Fruit fly (Drosophila melanogaster) whole organism, embryonic: ENCODE data around the gene Ets97D.

Source experiments
- Abd-B ChIP-seq: fragments of 200-800 bp; sonication (Bioruptor generic); optimal IDR thresholded peaks from 2 replicates; lab custom pipeline; 2018; ENCODE audit warnings: missing biosample characterization, mild to moderate bottlenecking, missing genetic modification characterization, moderate library complexity
- Bgb ChIP-seq: fragments of 200-800 bp; sonication (Bioruptor generic); IDR thresholded peaks from 2 replicates; pipeline ENCODE4 v1.3.6; 2022; ENCODE audit warnings: missing biosample characterization, missing genetic modification characterization; ENCODE audit not compliant: partially characterized antibody
- CG10565 ChIP-seq: fragments of 200-800 bp; sonication (Bioruptor generic); optimal IDR thresholded peaks from 3 replicates; lab custom pipeline; 2016; ENCODE audit warnings: missing biosample characterization, mild to moderate bottlenecking, missing genetic modification characterization
- CG12659 ChIP-seq: fragments of 200-800 bp; sonication (Bioruptor generic); optimal IDR thresholded peaks from 3 replicates; lab custom pipeline; 2017; ENCODE audit warnings: mild to moderate bottlenecking, missing biosample characterization, missing genetic modification reagents, missing genetic modification characterization
- CG13287 ChIP-seq: fragments of 200-800 bp; sonication (Bioruptor generic); IDR thresholded peaks from 2 replicates; pipeline ENCODE4 v1.3.6; 2022; ENCODE audit warnings: missing biosample characterization, missing genetic modification characterization; ENCODE audit not compliant: partially characterized antibody
- CG14710 ChIP-seq: fragments of 200-800 bp; sonication (Bioruptor generic); optimal IDR thresholded peaks from 3 replicates; lab custom pipeline; 2019; ENCODE audit warnings: missing biosample characterization, mild to moderate bottlenecking, missing genetic modification characterization, moderate library complexity
- CG1603 ChIP-seq: fragments of 200-800 bp; sonication (Bioruptor generic); optimal IDR thresholded peaks from 2 replicates; lab custom pipeline; 2019; ENCODE audit warnings: missing biosample characterization, mild to moderate bottlenecking, missing genetic modification characterization, moderate library complexity
- CG16813 ChIP-seq: fragments of 200-800 bp; sonication (Bioruptor generic); IDR thresholded peaks from 3 replicates; pipeline ENCODE4 v1.3.6; 2022; ENCODE audit warnings: missing biosample characterization, missing genetic modification characterization; ENCODE audit not compliant: partially characterized antibody
- CG17361 ChIP-seq: fragments of 200-800 bp; sonication (Bioruptor generic); IDR thresholded peaks from 3 replicates; pipeline ENCODE4 v1.3.6; 2022; ENCODE audit warnings: missing biosample characterization, missing genetic modification characterization
- CG17385 ChIP-seq: fragments of 200-800 bp; sonication (Bioruptor generic); optimal IDR thresholded peaks from 3 replicates; lab custom pipeline; 2018; ENCODE audit warnings: missing biosample characterization, mild to moderate bottlenecking, missing genetic modification characterization
- CG2116 ChIP-seq: fragments of 200-800 bp; sonication (Bioruptor generic); optimal IDR thresholded peaks from 3 replicates; lab custom pipeline; 2018; ENCODE audit warnings: missing biosample characterization, mild to moderate bottlenecking, missing genetic modification characterization
- CG2712 ChIP-seq: fragments of 200-800 bp; optimal IDR thresholded peaks from 3 replicates; lab custom pipeline; 2019; ENCODE audit warnings: missing biosample characterization, mild to moderate bottlenecking, missing genetic modification characterization, moderate library complexity
- CG30403 ChIP-seq: fragments of 200-800 bp; sonication (Bioruptor generic); optimal IDR thresholded peaks from 3 replicates; lab custom pipeline; 2016; ENCODE audit warnings: missing biosample characterization, missing genetic modification characterization
- CG31441 ChIP-seq: fragments of 200-800 bp; sonication (Bioruptor generic); IDR thresholded peaks from 2 replicates; pipeline ENCODE4 v1.3.6; 2022; ENCODE audit warnings: missing biosample characterization, missing genetic modification characterization
- CG34422 ChIP-seq: fragments of 200-800 bp; sonication (Bioruptor generic); IDR thresholded peaks from 3 replicates; pipeline ENCODE4 v1.3.6; 2022; ENCODE audit warnings: missing biosample characterization, missing genetic modification characterization
- CG43689 ChIP-seq: fragments of 200-800 bp; sonication (Bioruptor generic); IDR thresholded peaks from 2 replicates; pipeline ENCODE4 v1.3.6; 2022; ENCODE audit warnings: missing biosample characterization, missing genetic modification characterization
- CG6272 ChIP-seq: fragments of 200-800 bp; sonication (Bioruptor generic); IDR thresholded peaks from 2 replicates; pipeline ENCODE4 v1.3.6; 2022; ENCODE audit warnings: missing biosample characterization, missing genetic modification characterization
- CG6791 ChIP-seq: fragments of 200-800 bp; sonication (Bioruptor generic); IDR thresholded peaks from 3 replicates; pipeline ENCODE4 v1.3.6; 2022; ENCODE audit warnings: missing biosample characterization, missing genetic modification characterization; ENCODE audit not compliant: partially characterized antibody
- CG6854 ChIP-seq: fragments of 200-800 bp; sonication (Bioruptor generic); optimal IDR thresholded peaks from 3 replicates; lab custom pipeline; 2017; ENCODE audit warnings: missing biosample characterization, mild to moderate bottlenecking, missing genetic modification characterization
- CG8924 ChIP-seq: fragments of 200-800 bp; optimal IDR thresholded peaks from 3 replicates; lab custom pipeline; 2019; ENCODE audit warnings: missing biosample characterization, mild to moderate bottlenecking, missing genetic modification characterization, moderate library complexity
- CG9437 ChIP-seq: fragments of 200-800 bp; sonication (Bioruptor generic); optimal IDR thresholded peaks from 2 replicates; lab custom pipeline; 2018; ENCODE audit warnings: missing biosample characterization, mild to moderate bottlenecking, missing genetic modification characterization
- CG9932 ChIP-seq: fragments of 200-800 bp; sonication (Bioruptor generic); IDR thresholded peaks from 2 replicates; pipeline ENCODE4 v1.3.6; 2022; ENCODE audit warnings: missing biosample characterization, missing genetic modification characterization
- Camta ChIP-seq: fragments of 200-800 bp; sonication (Bioruptor generic); optimal IDR thresholded peaks from 2 replicates; lab custom pipeline; 2016; ENCODE audit warnings: missing biosample characterization, missing genetic modification characterization
- CoRest ChIP-seq: fragments of 200-800 bp; sonication (Bioruptor generic); optimal IDR thresholded peaks from 3 replicates; lab custom pipeline; 2018; ENCODE audit warnings: missing biosample characterization, mild to moderate bottlenecking, missing genetic modification characterization, moderate library complexity
- E2f1 ChIP-seq: fragments of 200-800 bp; sonication (Bioruptor generic); IDR thresholded peaks from 2 replicates; pipeline ENCODE4 v1.3.6; 2022; ENCODE audit warnings: missing biosample characterization, missing genetic modification characterization
- HmgZ ChIP-seq: fragments of 200-800 bp; sonication (Bioruptor generic); optimal IDR thresholded peaks from 2 replicates; lab custom pipeline; 2018; ENCODE audit warnings: missing biosample characterization, mild to moderate bottlenecking, missing genetic modification characterization
- MBD-R2 ChIP-seq: fragments of 200-800 bp; sonication (Bioruptor generic); IDR thresholded peaks from 2 replicates; pipeline ENCODE4 v1.3.6; 2022; ENCODE audit warnings: missing biosample characterization, missing genetic modification characterization
- Med ChIP-seq: fragments of 200-800 bp; sonication (Bioruptor generic); peaks from one replicate; lab custom pipeline; 2016; ENCODE audit warnings: missing biosample characterization, missing genetic modification characterization, mild to moderate bottlenecking, inconsistent platforms, moderate library complexity
- Neu2 ChIP-seq: fragments of 200-800 bp; sonication (Bioruptor generic); optimal IDR thresholded peaks from 3 replicates; lab custom pipeline; 2016; ENCODE audit warnings: missing biosample characterization, missing genetic modification characterization, borderline replicate concordance
- Oaz ChIP-seq: fragments of 200-800 bp; sonication (Bioruptor generic); IDR thresholded peaks from 2 replicates; pipeline ENCODE4 v1.3.6; 2022; ENCODE audit warnings: missing biosample characterization, missing genetic modification characterization
- Sin3A ChIP-seq: fragments of >200 bp; optimal IDR thresholded peaks from 2 replicates; lab custom pipeline; 2018
- amos ChIP-seq: fragments of 200-800 bp; sonication (Bioruptor generic); IDR thresholded peaks from 2 replicates; pipeline ENCODE4 v1.3.6; 2022; ENCODE audit warnings: missing biosample characterization, missing genetic modification characterization; ENCODE audit not compliant: partially characterized antibody
- bowl ChIP-seq: fragments of 200-800 bp; sonication (Bioruptor generic); IDR thresholded peaks from 2 replicates; pipeline ENCODE4 v1.3.6; 2022; ENCODE audit warnings: missing biosample characterization, missing genetic modification characterization
- chinmo ChIP-seq: fragments of 200-800 bp; sonication (Bioruptor generic); IDR thresholded peaks from 4 replicates; pipeline ENCODE4 v1.3.6; 2022; ENCODE audit warnings: missing biosample characterization, missing genetic modification characterization; ENCODE audit not compliant: partially characterized antibody
- chm ChIP-seq: fragments of 200-800 bp; sonication (Bioruptor generic); IDR thresholded peaks from 2 replicates; pipeline ENCODE4 v1.3.6; 2022; ENCODE audit warnings: missing biosample characterization, missing genetic modification characterization
- hbn ChIP-seq: fragments of 200-800 bp; sonication (Bioruptor generic); IDR thresholded peaks from 2 replicates; pipeline ENCODE4 v1.3.6; 2022; ENCODE audit warnings: missing biosample characterization, missing genetic modification characterization; ENCODE audit not compliant: partially characterized antibody
- insv ChIP-seq, 2 experiments: fragments of 200-800 bp; sonication (Bioruptor generic); optimal IDR thresholded peaks; 3 replicates each; lab custom pipeline; 2016 to 2018; ENCODE audit warnings: missing biosample characterization in 2 of 2, missing genetic modification characterization in 2 of 2
- kah ChIP-seq: fragments of 200-800 bp; sonication (Bioruptor generic); optimal IDR thresholded peaks from 2 replicates; lab custom pipeline; 2018; ENCODE audit warnings: missing biosample characterization, mild to moderate bottlenecking, missing genetic modification characterization
- lilli ChIP-seq: fragments of 200-800 bp; sonication (Bioruptor generic); optimal IDR thresholded peaks from 3 replicates; lab custom pipeline; 2016; ENCODE audit warnings: missing biosample characterization, missing genetic modification characterization
- mirr ChIP-seq: fragments of 200-800 bp; sonication (Bioruptor generic); optimal IDR thresholded peaks from 3 replicates; lab custom pipeline; 2018; ENCODE audit warnings: missing biosample characterization, mild to moderate bottlenecking, missing genetic modification characterization
- onecut ChIP-seq: fragments of 200-800 bp; sonication (Bioruptor generic); IDR thresholded peaks from 2 replicates; pipeline ENCODE4 v1.3.6; 2022; ENCODE audit warnings: missing biosample characterization, missing genetic modification characterization
- pros ChIP-seq: fragments of 200-800 bp; sonication (Bioruptor generic); optimal IDR thresholded peaks from 3 replicates; lab custom pipeline; 2019; ENCODE audit warnings: missing biosample characterization, mild to moderate bottlenecking, missing genetic modification characterization, moderate library complexity
- pum ChIP-seq: fragments of 200-800 bp; sonication (Bioruptor generic); optimal IDR thresholded peaks from 2 replicates; lab custom pipeline; 2016; ENCODE audit warnings: missing biosample characterization, missing genetic modification characterization
- scrt ChIP-seq: fragments of 200-800 bp; sonication (Bioruptor generic); optimal IDR thresholded peaks from 2 replicates; lab custom pipeline; 2018; ENCODE audit warnings: missing biosample characterization, mild to moderate bottlenecking, missing genetic modification characterization, moderate library complexity
- sr ChIP-seq: fragments of 200-800 bp; sonication (Bioruptor generic); IDR thresholded peaks from 3 replicates; pipeline ENCODE4 v1.3.6; 2022; ENCODE audit warnings: missing biosample characterization, missing genetic modification characterization
- stwl ChIP-seq: fragments of 200-800 bp; sonication (Bioruptor generic); optimal IDR thresholded peaks from 3 replicates; lab custom pipeline; 2018; ENCODE audit warnings: missing biosample characterization, mild to moderate bottlenecking, missing genetic modification characterization, moderate library complexity
- sug ChIP-seq: fragments of 200-800 bp; optimal IDR thresholded peaks from 2 replicates; lab custom pipeline; 2019; ENCODE audit warnings: missing biosample characterization, mild to moderate bottlenecking, missing genetic modification characterization, moderate library complexity
- vvl ChIP-seq: fragments of 200-800 bp; sonication (Bioruptor generic); IDR thresholded peaks from 2 replicates; pipeline ENCODE4 v1.3.6; 2022; ENCODE audit warnings: missing biosample characterization, missing genetic modification characterization
- wor ChIP-seq: fragments of 200-800 bp; sonication (Bioruptor generic); IDR thresholded peaks from 2 replicates; pipeline ENCODE4 v1.3.6; 2022; ENCODE audit warnings: missing biosample characterization, missing genetic modification characterization
- yki ChIP-seq: fragments of >200 bp; optimal IDR thresholded peaks from 3 replicates; lab custom pipeline; 2018

Ets97D gene

DNA sequence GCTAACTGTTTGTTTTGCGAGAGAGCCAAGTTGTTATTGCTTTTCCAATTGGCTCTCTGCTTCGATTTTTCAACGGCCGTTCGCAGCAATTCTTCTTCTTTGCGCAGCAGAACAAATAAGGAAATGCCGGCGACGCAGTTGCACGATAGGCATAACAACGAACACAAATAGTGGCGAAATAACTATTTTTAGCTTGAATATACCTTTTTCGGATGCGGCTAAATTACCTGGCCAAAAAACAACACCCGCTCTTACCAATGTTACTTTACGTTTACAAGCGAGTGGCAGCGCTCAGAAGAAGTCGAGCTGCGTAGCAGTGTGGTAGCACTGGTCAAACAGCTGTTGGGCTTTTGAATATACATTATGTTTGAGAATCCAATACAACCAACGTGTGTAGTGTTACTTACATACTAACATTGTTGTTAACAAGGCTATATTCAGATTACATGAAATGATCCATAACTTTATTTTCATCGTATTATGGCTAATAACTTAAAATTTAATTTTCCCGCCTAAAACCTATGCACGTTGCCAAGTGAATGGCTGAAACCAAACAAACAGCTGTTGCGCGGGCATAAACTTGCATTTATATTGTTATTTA lies 49.7 kb downstream of the Ets97D start, which contains the start of the genes Lerp and IntS12 (continued):
- no peak for TF ChIP-seq CG31441 (GFP tag; lab: Robert Waterston, UW)
- peak; percentile 28 for TF ChIP-seq Camta (GFP tag; lab: Kevin White, UChicago)
- TF ChIP-seq CG10565 (GFP tag; lab: Kevin White, UChicago), result no peak
- peak; percentile 72 for TF ChIP-seq stwl
- TF ChIP-seq CG14710 (tag; lab: Kevin White, UChicago), result peak; percentile 99
- peak; percentile 50 for TF ChIP-seq CoRest
- TF ChIP-seq CG43689 (GFP tag; lab: Robert Waterston, UW), result no peak
- TF ChIP-seq CG6791 (GFP tag; lab: Robert Waterston, UW), result 0 out of 3 replicates have a peak, but pooled peaks have one; percentile 17
- TF ChIP-seq HmgZ (tag; lab: Kevin White, UChicago), result peak; percentile 26
- no peak for TF ChIP-seq chm (GFP tag; lab: Robert Waterston, UW)
- peak; percentile 65 for TF ChIP-seq scrt (GFP tag; lab: Kevin White, UChicago)
- peak; percentile 12 for TF ChIP-seq sug (tag; lab: Kevin White, UChicago)
- TF ChIP-seq CG2712 (tag; lab: Kevin White, UChicago), result peak; percentile 17
- TF ChIP-seq CG12659 (GFP tag; lab: Kevin White, UChicago), result peak; percentile 24
- TF ChIP-seq CG17385 (GFP tag; lab: Kevin White, UChicago), result peak; percentile 86
- peak; percentile 54 for TF ChIP-seq CG1603 (tag; lab: Kevin White, UChicago)
- peak; percentile 24; the same call in 1 of the 2 replicates for TF ChIP-seq Bgb
- TF ChIP-seq pum, result no peak
- TF ChIP-seq CG17361, result 0 out of 3 replicates have a peak, but pooled peaks have one; percentile 15
- 0 out of 4 replicates have a peak, but pooled peaks have one; percentile 31 for TF ChIP-seq chinmo (GFP tag; lab: Robert Waterston, UW)
- TF ChIP-seq hbn (GFP tag; lab: Robert Waterston, UW), result no peak
- TF ChIP-seq Oaz, result no peak
- peak; percentile 94 for TF ChIP-seq CG9437 (GFP tag; lab: Kevin White, UChicago)
- peak; percentile 37; the same call in 1 of the 2 replicates for TF ChIP-seq CG13287 (GFP tag; lab: Robert Waterston, UW)
- peak; percentile 81 for TF ChIP-seq Sin3A (lab: Kevin White, UChicago)
- TF ChIP-seq vvl (GFP tag; lab: Robert Waterston, UW), result 0 out of 2 replicates have a peak, but pooled peaks have one; percentile 16
- TF ChIP-seq wor (GFP tag; lab: Robert Waterston, UW), result no peak
- peak; percentile 21 for TF ChIP-seq yki (lab: Kevin White, UChicago)
- TF ChIP-seq CG16813 (GFP tag; lab: Robert Waterston, UW), result peak; percentile 39; the same call in 1 of the 3 replicates
- peak; percentile 9 for TF ChIP-seq CG8924 (tag; lab: Kevin White, UChicago)
- TF ChIP-seq CG2116 (GFP tag; lab: Kevin White, UChicago), result peak; percentile 44
- TF ChIP-seq insv (GFP tag; optimal IDR thresholded peaks at IDR 0.05; lab: Kevin White, UChicago), result peak in 1 of 2 experiments; percentile 46
- TF ChIP-seq amos (GFP tag; lab: Robert Waterston, UW), result peak; percentile 17; the same call in 1 of the 2 replicates
- TF ChIP-seq mirr (GFP tag; lab: Kevin White, UChicago), result no peak
- TF ChIP-seq MBD-R2 (GFP tag; lab: Robert Waterston, UW), result peak; percentile 90
- peak; percentile 98 for TF ChIP-seq onecut (GFP tag; lab: Robert Waterston, UW)
- TF ChIP-seq E2f1, result peak; percentile 27; the same call in 1 of the 2 replicates
- TF ChIP-seq CG30403 (GFP tag; lab: Kevin White, UChicago), result no peak
- TF ChIP-seq CG34422, result peak; percentile 25; the same call in 1 of the 3 replicates

DNA sequence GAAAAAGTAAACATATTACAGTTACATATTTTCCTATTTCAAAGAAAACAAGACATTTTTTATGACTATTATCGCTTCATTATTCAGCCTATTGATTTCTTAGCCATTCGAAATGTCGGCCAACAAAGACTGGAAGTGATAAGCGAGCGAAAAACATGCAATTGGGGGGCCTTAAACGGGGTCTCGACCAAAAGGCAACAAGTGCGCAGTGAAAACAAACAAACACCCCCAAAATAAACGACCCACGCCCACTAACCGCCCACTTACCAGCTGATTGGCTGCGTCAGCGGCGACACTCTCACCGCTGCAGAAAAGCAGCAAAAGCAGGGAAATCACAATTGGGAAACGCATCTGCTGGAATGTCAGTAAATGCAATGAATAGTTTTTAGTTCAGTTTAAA lies 50.5 kb downstream of the Ets97D start:
- TF ChIP-seq pros (GFP tag; lab: Kevin White, UChicago), result no peak
- peak; percentile 72 for TF ChIP-seq kah
- TF ChIP-seq CG9932 (GFP tag; lab: Robert Waterston, UW), result no peak
- peak; percentile 6 for TF ChIP-seq Med (GFP tag; lab: Kevin White, UChicago)
- TF ChIP-seq sr, result peak; percentile 39; the same call in 1 of the 3 replicates
- TF ChIP-seq CG6854 (GFP tag; lab: Kevin White, UChicago), result no peak
- no peak for TF ChIP-seq Neu2 (GFP tag; lab: Kevin White, UChicago)
- TF ChIP-seq Bgb, result no peak
- no peak for TF ChIP-seq bowl (GFP tag; lab: Robert Waterston, UW)
- TF ChIP-seq scrt (GFP tag; lab: Kevin White, UChicago), result peak; percentile 76
- TF ChIP-seq Abd-B (GFP tag; lab: Kevin White, UChicago), result no peak
- 0 out of 3 replicates have a peak, but pooled peaks have one; percentile 16 for TF ChIP-seq CG34422
- TF ChIP-seq CG6272 (GFP tag; lab: Robert Waterston, UW), result no peak
- no peak for TF ChIP-seq lilli (GFP tag; lab: Kevin White, UChicago)
